Worm (Caenorhabditis elegans): ENCODE data around the gene C04F5.2.

Gene C04F5.2

ce11 chrV:5102017-5102416 is 5.1 kb upstream of the C04F5.2 start, which contains the start of gene srab-1:
Gene srab-1 (minus strand): TSS chrV:5102117.
- TF ChIP-seq F13C5.2 (tag; optimal IDR thresholded peaks at IDR 0.05) (no peak), hnd-1 (tag; optimal IDR thresholded peaks at IDR 0.05) (no peak), tbx-11 (GFP tag; IDR thresholded peaks at IDR 0.05) (no peak), pes-1 (GFP tag; IDR thresholded peaks at IDR 0.05) (no peak), ama-1 (optimal IDR thresholded peaks at IDR 0.05) (no peak), scrt-1 (GFP tag; IDR thresholded peaks at IDR 0.05) (no peak)

ce11 chrV:5098925-5099324 is 2.0 kb upstream of the C04F5.2 start, which contains the start of gene unc-46:
Gene unc-46 (minus strand): TSS chrV:5099025.
- TF ChIP-seq tbx-11 (GFP tag; IDR thresholded peaks at IDR 0.05) (no peak), pes-1 (GFP tag; IDR thresholded peaks at IDR 0.05) (no peak), sea-1 (GFP tag; conservative IDR thresholded peaks at IDR 0.05) (no peak), hmg-4 (GFP tag; optimal IDR thresholded peaks at IDR 0.05) (no peak), hnd-1 (tag; optimal IDR thresholded peaks at IDR 0.05) (no peak), ama-1 (optimal IDR thresholded peaks at IDR 0.05) (no peak), scrt-1 (GFP tag; IDR thresholded peaks at IDR 0.05) (no peak), flt-1 (GFP tag; IDR thresholded peaks at IDR 0.05) (no peak)

ce11 chrV:5090386-5090785 is 6.5 kb downstream of the C04F5.2 start:
- no peak for TF ChIP-seq hmbx-1 (tag; optimal IDR thresholded peaks at IDR 0.05)
- TF ChIP-seq ceh-36 (tag; optimal IDR thresholded peaks at IDR 0.05) = no peak
- TF ChIP-seq B0310.2 (tag; optimal IDR thresholded peaks at IDR 0.05) = no peak
- TF ChIP-seq F13C5.2 (tag; optimal IDR thresholded peaks at IDR 0.05) = no peak
- no peak for TF ChIP-seq tbx-37 (GFP tag; conservative IDR thresholded peaks at IDR 0.05)
- no peak for TF ChIP-seq tbx-11 (GFP tag; IDR thresholded peaks at IDR 0.05)
- TF ChIP-seq hmg-4 (GFP tag; optimal IDR thresholded peaks at IDR 0.05) = no peak
- no peak for TF ChIP-seq aly-1 (tag; optimal IDR thresholded peaks at IDR 0.05)
- TF ChIP-seq tra-4 (tag; optimal IDR thresholded peaks at IDR 0.05) = no peak
- no peak for TF ChIP-seq ceh-13 (GFP tag; optimal IDR thresholded peaks at IDR 0.05)
- no peak for TF ChIP-seq hnd-1 (tag; optimal IDR thresholded peaks at IDR 0.05)
- TF ChIP-seq sea-1 (GFP tag; conservative IDR thresholded peaks at IDR 0.05) = no peak
- TF ChIP-seq ama-1 (optimal IDR thresholded peaks at IDR 0.05) = no peak

ce11 chrV:5089497-5090134 is 7.3 kb downstream of the C04F5.2 start, which contains the start of gene glb-32:
Gene glb-32 (minus strand): TSS chrV:5089547.
- no peak for TF ChIP-seq F13C5.2 (tag; optimal IDR thresholded peaks at IDR 0.05)
- TF ChIP-seq ceh-36 (tag; optimal IDR thresholded peaks at IDR 0.05) = no peak
- no peak for TF ChIP-seq hnd-1 (tag; optimal IDR thresholded peaks at IDR 0.05)
- no peak for TF ChIP-seq hmg-4 (GFP tag; optimal IDR thresholded peaks at IDR 0.05)
- TF ChIP-seq tra-4 (tag; optimal IDR thresholded peaks at IDR 0.05) = no peak
- no peak for TF ChIP-seq scrt-1 (GFP tag; IDR thresholded peaks at IDR 0.05)
- TF ChIP-seq tbx-11 (GFP tag; IDR thresholded peaks at IDR 0.05) = no peak
- no peak for TF ChIP-seq flt-1 (GFP tag; IDR thresholded peaks at IDR 0.05)
- TF ChIP-seq B0310.2 (tag; optimal IDR thresholded peaks at IDR 0.05) = no peak
- no peak for TF ChIP-seq tbx-37 (GFP tag; conservative IDR thresholded peaks at IDR 0.05)
- no peak for TF ChIP-seq pes-1 (GFP tag; IDR thresholded peaks at IDR 0.05)
- no peak for TF ChIP-seq sea-1 (GFP tag; conservative IDR thresholded peaks at IDR 0.05)
- TF ChIP-seq ceh-13 (GFP tag; optimal IDR thresholded peaks at IDR 0.05) = no peak
- no peak for TF ChIP-seq hmbx-1 (tag; optimal IDR thresholded peaks at IDR 0.05)
- TF ChIP-seq aly-1 (tag; optimal IDR thresholded peaks at IDR 0.05) = no peak

- TF ChIP-seq ceh-36 (tag; optimal IDR thresholded peaks at IDR 0.05) (no peak), hmbx-1 (tag; optimal IDR thresholded peaks at IDR 0.05) (no peak), ets-7 (tag; optimal IDR thresholded peaks at IDR 0.05) (no peak), B0310.2 (tag; optimal IDR thresholded peaks at IDR 0.05) (no peak), hnd-1 (tag; optimal IDR thresholded peaks at IDR 0.05) (no peak), flt-1 (GFP tag; IDR thresholded peaks at IDR 0.05) (no peak), pes-1 (GFP tag; IDR thresholded peaks at IDR 0.05) (no peak), ceh-13 (GFP tag; optimal IDR thresholded peaks at IDR 0.05) (no peak), tbx-11 (GFP tag; IDR thresholded peaks at IDR 0.05) (no peak), F13C5.2 (tag; optimal IDR thresholded peaks at IDR 0.05) (no peak), tbx-37 (GFP tag; conservative IDR thresholded peaks at IDR 0.05) (no peak), hmg-4 (GFP tag; optimal IDR thresholded peaks at IDR 0.05) (no peak)
Observed at ce11 chrV:5088311-5088710, 8.6 kb downstream of the C04F5.2 start.

- TF ChIP-seq tbx-11 (GFP tag; IDR thresholded peaks at IDR 0.05) = no peak
- TF ChIP-seq flt-1 (GFP tag; IDR thresholded peaks at IDR 0.05) = no peak
- no peak for TF ChIP-seq tra-4 (tag; optimal IDR thresholded peaks at IDR 0.05)
- TF ChIP-seq hnd-1 (tag; optimal IDR thresholded peaks at IDR 0.05) = no peak
- TF ChIP-seq scrt-1 (GFP tag; IDR thresholded peaks at IDR 0.05) = no peak
- TF ChIP-seq sea-1 (GFP tag; conservative IDR thresholded peaks at IDR 0.05) = no peak
- TF ChIP-seq B0310.2 (tag; optimal IDR thresholded peaks at IDR 0.05) = no peak
- TF ChIP-seq ceh-13 (GFP tag; optimal IDR thresholded peaks at IDR 0.05) = no peak
- TF ChIP-seq ama-1 (optimal IDR thresholded peaks at IDR 0.05) = no peak
- no peak for TF ChIP-seq ceh-36 (tag; optimal IDR thresholded peaks at IDR 0.05)
- TF ChIP-seq hmg-4 (GFP tag; optimal IDR thresholded peaks at IDR 0.05) = no peak
- TF ChIP-seq aly-1 (tag; optimal IDR thresholded peaks at IDR 0.05) = no peak
- no peak for TF ChIP-seq hmbx-1 (tag; optimal IDR thresholded peaks at IDR 0.05)
- TF ChIP-seq tbx-37 (GFP tag; conservative IDR thresholded peaks at IDR 0.05) = no peak
- TF ChIP-seq ets-7 (tag; optimal IDR thresholded peaks at IDR 0.05) = no peak
- TF ChIP-seq F13C5.2 (tag; optimal IDR thresholded peaks at IDR 0.05) = no peak
- no peak for TF ChIP-seq pes-1 (GFP tag; IDR thresholded peaks at IDR 0.05)
Observed at ce11 chrV:5086919-5087404, 10.0 kb downstream of the C04F5.2 start, which contains the start of gene Y58A7A.5. Gene Y58A7A.5 (minus strand): TSS chrV:5086969.

ce11 chrV:5084957-5085465 is 11.9 kb downstream of the C04F5.2 start, which contains the start of gene Y58A7A.4:
Gene Y58A7A.4 (minus strand): TSS chrV:5085007.
- TF ChIP-seq tbx-37 (GFP tag; conservative IDR thresholded peaks at IDR 0.05) (no peak), ceh-36 (tag; optimal IDR thresholded peaks at IDR 0.05) (no peak), hnd-1 (tag; optimal IDR thresholded peaks at IDR 0.05) (no peak), tra-4 (tag; optimal IDR thresholded peaks at IDR 0.05) (no peak), flt-1 (GFP tag; IDR thresholded peaks at IDR 0.05) (no peak), B0310.2 (tag; optimal IDR thresholded peaks at IDR 0.05) (no peak)

Measured in whole organism, early embryonic.